Worm (Caenorhabditis elegans) whole organism, L2 larva: ENCODE data around the gene sem-5.

Experiments used
- elt-1 ChIP-seq: fragments of 150-350 bp; optimal IDR thresholded peaks from 2 replicates; lab custom pipeline; 2014; ENCODE audit warnings: missing biosample characterization, missing genetic modification characterization
- elt-3 ChIP-seq: sonication (generic microtip); optimal IDR thresholded peaks from 2 replicates; lab custom pipeline; 2017; ENCODE audit warnings: missing biosample characterization, missing genetic modification characterization
- fos-1 ChIP-seq: fragments of 150-350 bp; optimal IDR thresholded peaks from 2 replicates; lab custom pipeline; 2014; ENCODE audit warnings: missing biosample characterization, missing genetic modification characterization
- lin-13 ChIP-seq: fragments of 150-350 bp; optimal IDR thresholded peaks from 2 replicates; lab custom pipeline; 2014; ENCODE audit warnings: missing biosample characterization, missing genetic modification reagents, missing genetic modification characterization
- lin-39 ChIP-seq: fragments of 150-350 bp; optimal IDR thresholded peaks from 2 replicates; lab custom pipeline; 2014; ENCODE audit warnings: missing biosample characterization, missing genetic modification reagents, missing genetic modification characterization
- lsy-2 ChIP-seq, 2 experiments: fragments of 150-350 bp in 1 of 2; sonication (generic microtip) in 1 of 2; optimal IDR thresholded peaks; 2 replicates each; lab custom pipeline; 2014 to 2017; ENCODE audit warnings: missing biosample characterization in 2 of 2, missing genetic modification characterization in 2 of 2
- nhr-129 ChIP-seq: fragments of 150-350 bp; optimal IDR thresholded peaks from 2 replicates; lab custom pipeline; 2014; ENCODE audit warnings: missing biosample characterization, missing genetic modification characterization
- nhr-23 ChIP-seq: fragments of 150-350 bp; optimal IDR thresholded peaks from 2 replicates; lab custom pipeline; 2014; ENCODE audit warnings: missing biosample characterization, missing genetic modification reagents, missing genetic modification characterization
- nhr-77 ChIP-seq: fragments of 150-350 bp; optimal IDR thresholded peaks from 2 replicates; lab custom pipeline; 2014; ENCODE audit warnings: missing biosample characterization, missing genetic modification characterization
- skn-1 ChIP-seq: sonication (generic microtip); optimal IDR thresholded peaks from 2 replicates; lab custom pipeline; 2017; ENCODE audit warnings: missing biosample characterization, missing genetic modification characterization
- unc-62 ChIP-seq: fragments of 150-350 bp; optimal IDR thresholded peaks from 2 replicates; lab custom pipeline; 2014; ENCODE audit warnings: missing biosample characterization, missing genetic modification reagents, missing genetic modification characterization

ce11 chrX:7944999-7945398 lies 16.5 kb downstream of the sem-5 start, which contains the start of gene tnt-3:
- TF ChIP-seq unc-62 (GFP tag; lab: Kevin White, UChicago) (no peak), elt-1 (tag; lab: Kevin White, UChicago) (no peak), lin-39 (tag; lab: Kevin White, UChicago) (no peak), lsy-2 (tag; optimal IDR thresholded peaks at IDR 0.05; lab: Kevin White, UChicago) (no peak), nhr-77 (tag; lab: Kevin White, UChicago) (no peak), skn-1 (no peak), lin-13 (GFP tag; lab: Kevin White, UChicago) (no peak), nhr-129 (no peak), elt-3 (tag; lab: Kevin White, UChicago) (no peak), nhr-23 (tag; lab: Kevin White, UChicago) (no peak), fos-1 (no peak)
